Worm (Caenorhabditis elegans) whole organism, midembryonic: ENCODE data around the gene W03D2.9.

Source experiments
- T22C8.4 ChIP-seq: fragments of 200-800 bp; sonication (Bioruptor generic); IDR thresholded peaks from 2 replicates; pipeline ENCODE4 v1.3.6; 2022; ENCODE audit warnings: missing genetic modification characterization, missing compliant biosample characterization
- cog-1 ChIP-seq: sonication (generic microtip); optimal IDR thresholded peaks from 2 replicates; lab custom pipeline; 2016; ENCODE audit warnings: missing genetic modification characterization, missing compliant biosample characterization
- flt-1 ChIP-seq: fragments of 200-800 bp; sonication (Bioruptor generic); IDR thresholded peaks from 2 replicates; pipeline ENCODE4 v1.3.6; 2022; ENCODE audit warnings: missing genetic modification characterization, missing compliant biosample characterization
- klf-2 ChIP-seq: fragments of 200-800 bp; sonication (Bioruptor generic); conservative IDR thresholded peaks from 2 replicates; pipeline ENCODE4 v1.3.6; 2022; ENCODE audit warnings: missing genetic modification reagents, missing genetic modification characterization, missing compliant biosample characterization
- med-1 ChIP-seq: sonication (generic microtip); optimal IDR thresholded peaks from 2 replicates; lab custom pipeline; 2017; ENCODE audit warnings: missing genetic modification characterization, mild to moderate bottlenecking, missing compliant biosample characterization, antibody characterized with exemption, missing genetic modification reagents; ENCODE audit not compliant: insufficient read depth
- ztf-23 ChIP-seq: fragments of 200-800 bp; sonication (Bioruptor generic); IDR thresholded peaks from 2 replicates; pipeline ENCODE4 v1.3.6; 2022; ENCODE audit warnings: missing genetic modification reagents, missing genetic modification characterization, missing compliant biosample characterization

DNA sequence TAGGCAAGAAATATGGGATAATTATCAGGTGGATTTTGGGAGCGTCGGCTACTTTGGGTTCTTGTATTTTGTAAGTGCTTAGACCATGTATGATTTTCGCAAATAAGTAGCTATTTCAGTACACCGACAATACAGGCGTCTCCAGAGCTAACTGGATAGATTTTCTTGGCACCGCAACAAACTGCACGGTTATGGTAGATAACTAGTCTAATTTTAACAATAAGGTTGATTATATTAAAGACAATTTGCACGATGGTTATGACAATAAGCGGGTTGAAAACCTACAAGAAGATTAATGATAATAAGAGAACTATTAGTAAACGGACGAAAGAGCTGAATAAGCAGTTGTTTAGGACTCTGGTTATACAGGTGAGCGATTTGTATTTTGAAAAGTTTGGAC is 7.2 kb downstream of the W03D2.9 start:
- TF ChIP-seq T22C8.4 (GFP tag; lab: Robert Waterston, UW) = no peak
- no peak for TF ChIP-seq flt-1 (GFP tag; lab: Robert Waterston, UW)
- no peak for TF ChIP-seq cog-1
- TF ChIP-seq med-1 (GFP tag; lab: Kevin White, UChicago) = no peak
- TF ChIP-seq klf-2 = no peak
- no peak for TF ChIP-seq ztf-23
